Fruit fly (Drosophila melanogaster) whole organism, wandering third instar larva: Measurements from ENCODE around the gene CG15169.

Source experiments
- Abd-B ChIP-seq: fragments of >200 bp; optimal IDR thresholded peaks from 2 replicates; lab custom pipeline; 2017; ENCODE audit warnings: missing biosample characterization, missing genetic modification characterization
- CG32264 ChIP-seq: fragments of 200-800 bp; sonication (Bioruptor generic); optimal IDR thresholded peaks from 2 replicates; lab custom pipeline; 2016; ENCODE audit warnings: missing biosample characterization, missing genetic modification characterization
- CG9705 ChIP-seq: fragments of 200-800 bp; sonication (Bioruptor generic); optimal IDR thresholded peaks from 2 replicates; lab custom pipeline; 2018; ENCODE audit warnings: missing biosample characterization, mild to moderate bottlenecking, missing genetic modification characterization
- CrebA ChIP-seq: fragments of 200-800 bp; sonication (Bioruptor generic); optimal IDR thresholded peaks from 2 replicates; lab custom pipeline; 2016; ENCODE audit warnings: missing biosample characterization, mild to moderate bottlenecking, missing genetic modification characterization, borderline replicate concordance
- Dfd ChIP-seq: fragments of >200 bp; optimal IDR thresholded peaks from 2 replicates; lab custom pipeline; 2017; ENCODE audit warnings: missing biosample characterization, missing genetic modification characterization
- Dif ChIP-seq: fragments of 200-275, 200-300 bp; sonication (Bioruptor generic); optimal IDR thresholded peaks from 2 replicates; lab custom pipeline; 2018; ENCODE audit warnings: missing biosample characterization, missing genetic modification characterization; ENCODE audit not compliant: partially characterized antibody
- GATAd ChIP-seq: sonication (Bioruptor generic); optimal IDR thresholded peaks from 2 replicates; lab custom pipeline; 2016; ENCODE audit warnings: missing biosample characterization, missing genetic modification characterization
- HLH106 ChIP-seq: fragments of 200-800 bp; optimal IDR thresholded peaks from 3 replicates; lab custom pipeline; 2019; ENCODE audit warnings: missing biosample characterization, mild to moderate bottlenecking, missing genetic modification characterization, moderate library complexity
- Hnf4 ChIP-seq: fragments of 200-800 bp; sonication (Bioruptor generic); optimal IDR thresholded peaks from 2 replicates; lab custom pipeline; 2016; ENCODE audit warnings: missing biosample characterization, mild to moderate bottlenecking, missing genetic modification characterization
- Hr78 ChIP-seq: fragments of >200 bp; optimal IDR thresholded peaks from 2 replicates; lab custom pipeline; 2017; ENCODE audit warnings: missing biosample characterization, missing genetic modification characterization
- Hr83 ChIP-seq: fragments of 200-300 bp; sonication (Bioruptor generic); optimal IDR thresholded peaks from 2 replicates; lab custom pipeline; 2016; ENCODE audit warnings: missing biosample characterization, mild to moderate bottlenecking, missing genetic modification characterization, moderate library complexity; ENCODE audit not compliant: poor library complexity, severe bottlenecking
- Jra ChIP-seq: sonication (Bioruptor generic); optimal IDR thresholded peaks from 2 replicates; lab custom pipeline; 2016; ENCODE audit warnings: missing biosample characterization, missing genetic modification characterization
- Mio ChIP-seq: sonication (Bioruptor generic); optimal IDR thresholded peaks from 2 replicates; lab custom pipeline; 2016; ENCODE audit warnings: missing biosample characterization, missing genetic modification characterization
- Myc ChIP-seq: fragments of >200 bp; optimal IDR thresholded peaks from 2 replicates; lab custom pipeline; 2017
- N ChIP-seq: fragments of >200 bp; optimal IDR thresholded peaks from 2 replicates; lab custom pipeline; 2018; ENCODE audit warnings: missing biosample characterization, missing external identifiers, missing genetic modification characterization
- OdsH ChIP-seq: fragments of 200-800 bp; sonication (Bioruptor generic); optimal IDR thresholded peaks from 2 replicates; lab custom pipeline; 2016; ENCODE audit warnings: missing biosample characterization, mild to moderate bottlenecking, missing genetic modification characterization
- Rel ChIP-seq, 2 experiments: fragments of 200-800 bp; sonication (Bioruptor generic) in 1 of 2; optimal IDR thresholded peaks; 2 replicates in 1 of 2; 3 replicates in 1 of 2; lab custom pipeline; 2016 to 2019; ENCODE audit warnings: mild to moderate bottlenecking in 2 of 2, missing biosample characterization in 2 of 2, missing genetic modification characterization in 2 of 2, moderate library complexity in 1 of 2
- Sp1 ChIP-seq: fragments of 200-800 bp; sonication (Bioruptor generic); optimal IDR thresholded peaks from 3 replicates; lab custom pipeline; 2019; ENCODE audit warnings: missing biosample characterization, mild to moderate bottlenecking, missing genetic modification characterization, moderate library complexity
- Vsx2 ChIP-seq: fragments of 200-300, 225-300 bp; sonication (Bioruptor generic); optimal IDR thresholded peaks from 2 replicates; lab custom pipeline; 2018; ENCODE audit warnings: missing biosample characterization, missing genetic modification characterization; ENCODE audit not compliant: partially characterized antibody
- br ChIP-seq: fragments of 200-800 bp; sonication (Bioruptor generic); optimal IDR thresholded peaks from 2 replicates; lab custom pipeline; 2016; ENCODE audit warnings: missing biosample characterization, missing genetic modification characterization
- brk ChIP-seq: fragments of 200-800 bp; sonication (Bioruptor generic); optimal IDR thresholded peaks from 2 replicates; lab custom pipeline; 2016; ENCODE audit warnings: missing biosample characterization, mild to moderate bottlenecking, missing genetic modification characterization
- dl ChIP-seq, 2 experiments: fragments of 175-275, 200-275 bp in 1 of 2; fragments of 200-275 bp in 1 of 2; sonication (Bioruptor generic); optimal IDR thresholded peaks; lab custom pipeline; 2018; ENCODE audit warnings: mild to moderate bottlenecking in 2 of 2, missing biosample characterization in 2 of 2, missing genetic modification characterization in 2 of 2, moderate library complexity in 2 of 2; ENCODE audit not compliant: partially characterized antibody in 2 of 2, insufficient read depth in 1 of 2
- dmrt93B ChIP-seq: fragments of 200-800 bp; sonication (Bioruptor generic); optimal IDR thresholded peaks from 2 replicates; lab custom pipeline; 2018; ENCODE audit warnings: missing biosample characterization, mild to moderate bottlenecking, missing genetic modification characterization
- dsf ChIP-seq: sonication (Bioruptor generic); optimal IDR thresholded peaks from 2 replicates; lab custom pipeline; 2016; ENCODE audit warnings: missing biosample characterization, missing genetic modification characterization, borderline replicate concordance
- ey ChIP-seq: fragments of 200-800 bp; sonication (Bioruptor generic); optimal IDR thresholded peaks from 2 replicates; lab custom pipeline; 2016; ENCODE audit warnings: missing biosample characterization, missing genetic modification characterization
- foxo ChIP-seq, 2 experiments: fragments of 200-800 bp; sonication (Bioruptor generic); optimal IDR thresholded peaks; 2 replicates in 1 of 2; 3 replicates in 1 of 2; lab custom pipeline; 2016 to 2017; ENCODE audit warnings: missing biosample characterization in 2 of 2, missing genetic modification characterization in 2 of 2
- fru ChIP-seq: fragments of 200-800 bp; sonication (Bioruptor generic); optimal IDR thresholded peaks from 3 replicates; lab custom pipeline; 2016; ENCODE audit warnings: missing biosample characterization, mild to moderate bottlenecking, missing genetic modification characterization
- h ChIP-seq: fragments of 200-800 bp; sonication (Bioruptor generic); optimal IDR thresholded peaks from 3 replicates; lab custom pipeline; 2016; ENCODE audit warnings: missing biosample characterization, mild to moderate bottlenecking, missing genetic modification characterization
- jim ChIP-seq: fragments of 175-275, 200-325 bp; sonication (Bioruptor generic); optimal IDR thresholded peaks from 2 replicates; lab custom pipeline; 2016; ENCODE audit warnings: missing biosample characterization, mild to moderate bottlenecking, missing genetic modification characterization
- lola ChIP-seq: fragments of >200 bp; optimal IDR thresholded peaks from 2 replicates; lab custom pipeline; 2017; ENCODE audit warnings: missing biosample characterization, missing genetic modification characterization
- pan ChIP-seq: fragments of >200 bp; optimal IDR thresholded peaks from 2 replicates; lab custom pipeline; 2017
- psq ChIP-seq: fragments of 200-800 bp; sonication (Bioruptor generic); optimal IDR thresholded peaks from 3 replicates; lab custom pipeline; 2017; ENCODE audit warnings: missing biosample characterization, mild to moderate bottlenecking, missing genetic modification characterization, moderate library complexity
- rgr ChIP-seq: fragments of 200-800 bp; sonication (Bioruptor generic); optimal IDR thresholded peaks from 3 replicates; lab custom pipeline; 2016; ENCODE audit warnings: missing biosample characterization, mild to moderate bottlenecking, missing genetic modification characterization
- sage ChIP-seq: fragments of 200-800 bp; sonication (Bioruptor generic); optimal IDR thresholded peaks from 2 replicates; lab custom pipeline; 2016; ENCODE audit warnings: missing biosample characterization, mild to moderate bottlenecking, missing genetic modification characterization
- sv ChIP-seq: fragments of 200-800 bp; sonication (Bioruptor generic); optimal IDR thresholded peaks from 3 replicates; lab custom pipeline; 2016; ENCODE audit warnings: missing biosample characterization, missing genetic modification characterization
- tai ChIP-seq: sonication (Bioruptor generic); optimal IDR thresholded peaks from 2 replicates; lab custom pipeline; 2016; ENCODE audit warnings: missing biosample characterization, missing genetic modification characterization
- usp ChIP-seq: fragments of >200 bp; optimal IDR thresholded peaks from 2 replicates; lab custom pipeline; 2017; ENCODE audit warnings: missing biosample characterization, missing genetic modification characterization
- woc ChIP-seq: sonication (Bioruptor generic); optimal IDR thresholded peaks from 2 replicates; lab custom pipeline; 2016; ENCODE audit warnings: missing biosample characterization, mild to moderate bottlenecking, missing genetic modification characterization

Gene CG15169

dm6 chr2L:18967897-18968296, 22.9 kb upstream of the CG15169 start:
- TF ChIP-seq CG32264 (GFP tag; lab: Kevin White, UChicago) (no peak), h (peak; percentile 3), Dfd (no peak), dsf (no peak), HLH106 (tag; lab: Kevin White, UChicago) (no peak), usp (GFP tag; lab: Kevin White, UChicago) (no peak)
- TF ChIP-seq, all 38 proteins: peak for 1

dm6 chr2L:18968370-18969105, 22.3 kb upstream of the CG15169 start, which contains the start of the genes Nak and Tango6:
TSS of gene Nak (minus strand) at chr2L:18968744.
TSS of gene Tango6 (plus strand) at chr2L:18969028.
- peak; percentile 95 for TF ChIP-seq Vsx2 (GFP tag; lab: Kevin White, UChicago)
- peak in 1 of 2 experiments; percentile 50 for TF ChIP-seq foxo (GFP tag; optimal IDR thresholded peaks at IDR 0.05; lab: Kevin White, UChicago)
- TF ChIP-seq dmrt93B (GFP tag; lab: Kevin White, UChicago), result peak; percentile 16
- peak; percentile 22 for TF ChIP-seq br (GFP tag; lab: Kevin White, UChicago)
- TF ChIP-seq ey, result peak; percentile 11
- TF ChIP-seq sage (GFP tag; lab: Kevin White, UChicago), result no peak
- TF ChIP-seq OdsH, result peak; percentile 11
- no peak for TF ChIP-seq Abd-B
- TF ChIP-seq Rel (GFP tag; optimal IDR thresholded peaks at IDR 0.05; lab: Kevin White, UChicago), result no peak
- peak; percentile 66 for TF ChIP-seq Rel (tag; optimal IDR thresholded peaks at IDR 0.05; lab: Kevin White, UChicago)
- TF ChIP-seq Hr83 (GFP tag; lab: Kevin White, UChicago), result peak; percentile 24
- peak; percentile 27 for TF ChIP-seq sv (GFP tag; lab: Kevin White, UChicago)
- TF ChIP-seq Dif, result no peak
- no peak for TF ChIP-seq Mio
- TF ChIP-seq Myc (lab: Kevin White, UChicago), result peak; percentile 78
- TF ChIP-seq dsf, result peak; percentile 30
- TF ChIP-seq CrebA (GFP tag; lab: Kevin White, UChicago), result no peak
- no peak for TF ChIP-seq dl (GFP tag; optimal IDR thresholded peaks at IDR 0.05; lab: Kevin White, UChicago; ENCODE audit: insufficient read depth in 1 of 2, partially characterized antibody in 2 of 2)
- peak; percentile 70 for TF ChIP-seq Jra (GFP tag; lab: Kevin White, UChicago)
- peak; percentile 67 for TF ChIP-seq fru (GFP tag; lab: Kevin White, UChicago)
- TF ChIP-seq HLH106 (tag; lab: Kevin White, UChicago), result peak; percentile 18
- TF ChIP-seq Dfd, result no peak
- no peak for TF ChIP-seq Hr78 (GFP tag; lab: Kevin White, UChicago)
- peak; percentile 58 for TF ChIP-seq GATAd (GFP tag; lab: Kevin White, UChicago)
- peak; percentile 51 for TF ChIP-seq Sp1 (GFP tag; lab: Kevin White, UChicago)
- TF ChIP-seq N (GFP tag; lab: Kevin White, UChicago), result no peak
- TF ChIP-seq woc, result peak; percentile 86
- TF ChIP-seq usp (GFP tag; lab: Kevin White, UChicago), result no peak
- TF ChIP-seq lola (GFP tag; lab: Kevin White, UChicago), result no peak
- TF ChIP-seq psq (GFP tag; lab: Kevin White, UChicago), result peak; percentile 15
- TF ChIP-seq tai (GFP tag; lab: Kevin White, UChicago), result no peak
- TF ChIP-seq rgr (GFP tag; lab: Kevin White, UChicago), result peak; percentile 50
- no peak for TF ChIP-seq jim (GFP tag; lab: Kevin White, UChicago)
- TF ChIP-seq Hnf4 (GFP tag; lab: Kevin White, UChicago), result peak; percentile 36
- TF ChIP-seq CG32264 (GFP tag; lab: Kevin White, UChicago), result no peak
- TF ChIP-seq brk, result no peak
- TF ChIP-seq h, result peak; percentile 60
- TF ChIP-seq CG9705, result peak; percentile 29
- no peak for TF ChIP-seq pan (lab: Kevin White, UChicago)
